Fruit fly (Drosophila melanogaster): ENCODE results near the gene CG9663.

Gene CG9663

dm6 chr2L:3301755-3302499, 1.0 kb downstream of the CG9663 start (continued):
- TF ChIP-seq CG11695 (GFP tag; IDR thresholded peaks at IDR 0.05): peak; percentile 98
- TF ChIP-seq CG30403 (GFP tag; optimal IDR thresholded peaks at IDR 0.05): peak; percentile 100
- peak; percentile 99 for TF ChIP-seq CG17568 (GFP tag; optimal IDR thresholded peaks at IDR 0.05)
- TF ChIP-seq Bdp1 (GFP tag; optimal IDR thresholded peaks at IDR 0.05): peak; percentile 96
- peak; percentile 96 for TF ChIP-seq psq (GFP tag; optimal IDR thresholded peaks at IDR 0.05)
- TF ChIP-seq eyg (GFP tag; optimal IDR thresholded peaks at IDR 0.05): peak; percentile 99
- TF ChIP-seq gfzf (GFP tag; optimal IDR thresholded peaks at IDR 0.05): peak; percentile 45
- peak; percentile 96 for TF ChIP-seq CG6654 (GFP tag; optimal IDR thresholded peaks at IDR 0.05)
- TF ChIP-seq pan (optimal IDR thresholded peaks at IDR 0.05): no peak
- TF ChIP-seq pan (GFP tag; optimal IDR thresholded peaks at IDR 0.05 in 1 of 2, IDR thresholded peaks at IDR 0.05 in 1 of 2): peak in 1 of 2 experiments; percentile 99
- peak; percentile 97 for TF ChIP-seq Spps (tag; optimal IDR thresholded peaks at IDR 0.05)
- peak; percentile 95 for TF ChIP-seq CG8281 (tag; optimal IDR thresholded peaks at IDR 0.05)
- peak; percentile 99 for TF ChIP-seq HLH3B (GFP tag; IDR thresholded peaks at IDR 0.05)
- peak; percentile 98 for TF ChIP-seq gt (GFP tag; IDR thresholded peaks at IDR 0.05)
- TF ChIP-seq mirr (GFP tag; optimal IDR thresholded peaks at IDR 0.05): peak; percentile 100
- TF ChIP-seq CG3281 (GFP tag; optimal IDR thresholded peaks at IDR 0.05): peak; percentile 100
- TF ChIP-seq Gug (GFP tag; IDR thresholded peaks at IDR 0.05): peak; percentile 99
- peak; percentile 96 for TF ChIP-seq CG3163 (GFP tag; optimal IDR thresholded peaks at IDR 0.05)
- peak; percentile 95 for TF ChIP-seq CG5953 (GFP tag; IDR thresholded peaks at IDR 0.05)
- peak; percentile 76 for TF ChIP-seq CG9797 (GFP tag; optimal IDR thresholded peaks at IDR 0.05)
- TF ChIP-seq knrl (GFP tag; IDR thresholded peaks at IDR 0.05; ENCODE audit: partially characterized antibody): peak; percentile 46; the same call in 2 of the 3 replicates
- TF ChIP-seq Ada2b (GFP tag; IDR thresholded peaks at IDR 0.05): peak; percentile 99
- TF ChIP-seq wor (GFP tag; IDR thresholded peaks at IDR 0.05): peak; percentile 97
- peak; percentile 100 for TF ChIP-seq Dbx (GFP tag; IDR thresholded peaks at IDR 0.05)
- TF ChIP-seq Poxn (GFP tag; IDR thresholded peaks at IDR 0.05): peak; percentile 99
- TF ChIP-seq fd64A (GFP tag; optimal IDR thresholded peaks at IDR 0.05): peak; percentile 99
- TF ChIP-seq CG12942 (GFP tag; optimal IDR thresholded peaks at IDR 0.05): peak; percentile 99
- TF ChIP-seq CG1647 (GFP tag; optimal IDR thresholded peaks at IDR 0.05): peak; percentile 99
- peak; percentile 97 for TF ChIP-seq Ravus (GFP tag; IDR thresholded peaks at IDR 0.05)
- TF ChIP-seq bigmax (GFP tag; optimal IDR thresholded peaks at IDR 0.05): peak; percentile 85
- peak; percentile 100 for TF ChIP-seq CG9609 (GFP tag; optimal IDR thresholded peaks at IDR 0.05)
- TF ChIP-seq HmgZ (tag; optimal IDR thresholded peaks at IDR 0.05): peak; percentile 100
- TF ChIP-seq Dad (GFP tag; optimal IDR thresholded peaks at IDR 0.05): peak; percentile 100
- peak; percentile 99 for TF ChIP-seq CG6854 (GFP tag; optimal IDR thresholded peaks at IDR 0.05)
- peak; percentile 99 for TF ChIP-seq otp (GFP tag; IDR thresholded peaks at IDR 0.05)
- peak; percentile 100 for TF ChIP-seq chn (GFP tag; optimal IDR thresholded peaks at IDR 0.05)
- peak; percentile 99 for TF ChIP-seq CG4820 (GFP tag; optimal IDR thresholded peaks at IDR 0.05)
- no peak; the same call in 1 of the 2 replicates for TF ChIP-seq tna (GFP tag; IDR thresholded peaks at IDR 0.05; ENCODE audit: partially characterized antibody)
- no peak for TF ChIP-seq Tbp (GFP tag; optimal IDR thresholded peaks at IDR 0.05)
- TF ChIP-seq CG32767 (GFP tag; IDR thresholded peaks at IDR 0.05): peak; percentile 99
- no peak for TF ChIP-seq Bgb (GFP tag; IDR thresholded peaks at IDR 0.05; ENCODE audit: partially characterized antibody)
- peak; percentile 38; the same call in 1 of the 3 replicates for TF ChIP-seq CG34224 (GFP tag; IDR thresholded peaks at IDR 0.05; ENCODE audit: partially characterized antibody)
- peak in 1 of 2 experiments; percentile 90 for TF ChIP-seq tll (GFP tag; optimal IDR thresholded peaks at IDR 0.05)
- TF ChIP-seq CG11723 (GFP tag; optimal IDR thresholded peaks at IDR 0.05): peak; percentile 100
- peak; percentile 100 for TF ChIP-seq unpg (GFP tag; optimal IDR thresholded peaks at IDR 0.05)
- peak; percentile 100 for TF ChIP-seq CG6813 (GFP tag; optimal IDR thresholded peaks at IDR 0.05)
- peak; percentile 79 for TF ChIP-seq Sry-β (GFP tag; optimal IDR thresholded peaks at IDR 0.05)
- 0 out of 4 replicates have a peak, but pooled peaks have one; percentile 16 for TF ChIP-seq Dll (GFP tag; IDR thresholded peaks at IDR 0.05; ENCODE audit: partially characterized antibody)
- peak; percentile 99 for TF ChIP-seq tap (tag; optimal IDR thresholded peaks at IDR 0.05)
